Fruit fly (Drosophila melanogaster) whole organism, embryonic: ENCODE measurements around the gene CG31650.

Source experiments
- Aef1 ChIP-seq: fragments of 200-800 bp; sonication (Bioruptor generic); IDR thresholded peaks from 3 replicates; pipeline ENCODE4 v1.3.6; 2022; ENCODE audit warnings: missing biosample characterization, missing genetic modification characterization
- Awh ChIP-seq: fragments of 200-800 bp; sonication (Bioruptor generic); IDR thresholded peaks from 2 replicates; pipeline ENCODE4, ENCODE4 v1.3.6; 2022; ENCODE audit warnings: missing biosample characterization, missing genetic modification characterization
- Blimp-1 ChIP-seq: fragments of 200-800 bp; sonication (Bioruptor generic); optimal IDR thresholded peaks from 3 replicates; lab custom pipeline; 2018; ENCODE audit warnings: missing biosample characterization, missing genetic modification characterization, mild to moderate bottlenecking, moderate library complexity, missing genetic modification reagents
- Bteb2 ChIP-seq: fragments of 200-800 bp; sonication (Bioruptor generic); optimal IDR thresholded peaks from 2 replicates; lab custom pipeline; 2016; ENCODE audit warnings: missing biosample characterization, missing genetic modification characterization
- CG11247 ChIP-seq: fragments of 200-800 bp; sonication (Bioruptor generic); IDR thresholded peaks from 2 replicates; pipeline ENCODE4 v1.3.6; 2022; ENCODE audit warnings: missing biosample characterization, missing genetic modification characterization
- CG11723 ChIP-seq: fragments of 200-800 bp; sonication (Bioruptor generic); optimal IDR thresholded peaks from 2 replicates; lab custom pipeline; 2017; ENCODE audit warnings: missing biosample characterization, mild to moderate bottlenecking, missing genetic modification characterization
- CG12219 ChIP-seq: fragments of 200-800 bp; sonication (Bioruptor generic); optimal IDR thresholded peaks from 3 replicates; lab custom pipeline; 2018; ENCODE audit warnings: missing biosample characterization, mild to moderate bottlenecking, missing genetic modification characterization
- CG13287 ChIP-seq: fragments of 200-800 bp; sonication (Bioruptor generic); IDR thresholded peaks from 2 replicates; pipeline ENCODE4 v1.3.6; 2022; ENCODE audit warnings: missing biosample characterization, missing genetic modification characterization; ENCODE audit not compliant: partially characterized antibody
- CG1529 ChIP-seq: fragments of 200-800 bp; sonication (Bioruptor generic); optimal IDR thresholded peaks from 3 replicates; lab custom pipeline; 2018; ENCODE audit warnings: missing biosample characterization, missing genetic modification characterization
- CG16815 ChIP-seq: fragments of 200-800 bp; sonication (Bioruptor generic); optimal IDR thresholded peaks from 3 replicates; lab custom pipeline; 2017; ENCODE audit warnings: missing biosample characterization, mild to moderate bottlenecking, missing genetic modification characterization
- CG18476 ChIP-seq: fragments of 200-800 bp; sonication (Bioruptor generic); optimal IDR thresholded peaks from 2 replicates; lab custom pipeline; 2016; ENCODE audit warnings: missing biosample characterization, mild to moderate bottlenecking, missing genetic modification characterization
- CG18764 ChIP-seq: fragments of 200-800 bp; sonication (Bioruptor generic); optimal IDR thresholded peaks from 3 replicates; lab custom pipeline; 2016; ENCODE audit warnings: missing biosample characterization, missing genetic modification characterization
- CG31388 ChIP-seq: fragments of 200-800 bp; sonication (Bioruptor generic); optimal IDR thresholded peaks from 2 replicates; lab custom pipeline; 2016; ENCODE audit warnings: missing biosample characterization, missing genetic modification characterization
- CG32532 ChIP-seq: fragments of 200-800 bp; sonication (Bioruptor generic); IDR thresholded peaks from 2 replicates; pipeline ENCODE4 v1.3.6; 2022; ENCODE audit warnings: missing biosample characterization, missing genetic modification characterization
- CG34376 ChIP-seq: fragments of 200-800 bp; sonication (Bioruptor generic); optimal IDR thresholded peaks from 2 replicates; lab custom pipeline; 2018; ENCODE audit warnings: missing biosample characterization, mild to moderate bottlenecking, missing genetic modification characterization
- CG7271 ChIP-seq: fragments of 200-800 bp; sonication (Bioruptor generic); optimal IDR thresholded peaks from 2 replicates; lab custom pipeline; 2018; ENCODE audit warnings: missing biosample characterization, mild to moderate bottlenecking, missing genetic modification characterization, moderate library complexity
- CG8290 ChIP-seq, 3 experiments: fragments of 200-800 bp; sonication (Bioruptor generic); optimal IDR thresholded peaks; 2 replicates each; lab custom pipeline; 2016 to 2019; ENCODE audit warnings: missing biosample characterization in 3 of 3, missing genetic modification characterization in 3 of 3, mild to moderate bottlenecking in 2 of 3, moderate library complexity in 1 of 3
- CG8924 ChIP-seq: fragments of 200-800 bp; optimal IDR thresholded peaks from 3 replicates; lab custom pipeline; 2019; ENCODE audit warnings: missing biosample characterization, mild to moderate bottlenecking, missing genetic modification characterization, moderate library complexity
- CG9215 ChIP-seq: fragments of 200-800 bp; sonication (Bioruptor generic); IDR thresholded peaks from 2 replicates; pipeline ENCODE4 v1.3.6; 2022; ENCODE audit warnings: missing biosample characterization, missing genetic modification characterization
- CG9817 ChIP-seq: fragments of 200-800 bp; sonication (Bioruptor generic); optimal IDR thresholded peaks from 2 replicates; lab custom pipeline; 2018; ENCODE audit warnings: missing biosample characterization, mild to moderate bottlenecking, missing genetic modification characterization, moderate library complexity
- D19A ChIP-seq: fragments of 200-800 bp; optimal IDR thresholded peaks from 3 replicates; lab custom pipeline; 2019; ENCODE audit warnings: missing biosample characterization, mild to moderate bottlenecking, missing genetic modification characterization, moderate library complexity
- Elba2 ChIP-seq: fragments of 200-800 bp; sonication (Bioruptor generic); optimal IDR thresholded peaks from 3 replicates; lab custom pipeline; 2016; ENCODE audit warnings: missing biosample characterization, missing genetic modification characterization
- Fer2 ChIP-seq: fragments of 200-800 bp; sonication (Bioruptor generic); optimal IDR thresholded peaks from 2 replicates; lab custom pipeline; 2018; ENCODE audit warnings: missing biosample characterization, mild to moderate bottlenecking, missing genetic modification characterization, moderate library complexity
- HHEX ChIP-seq: fragments of 200-800 bp; sonication (Bioruptor generic); optimal IDR thresholded peaks from 3 replicates; lab custom pipeline; 2017; ENCODE audit warnings: missing biosample characterization, mild to moderate bottlenecking, missing genetic modification characterization, missing genetic modification reagents
- Hr78 ChIP-seq, 2 experiments: fragments of 200-800 bp in 1 of 2; fragments of >200 bp in 1 of 2; sonication (Bioruptor generic) in 1 of 2; optimal IDR thresholded peaks; 2 replicates each; lab custom pipeline; 2017 to 2019; ENCODE audit warnings: missing biosample characterization in 2 of 2, missing genetic modification characterization in 2 of 2, mild to moderate bottlenecking in 1 of 2, moderate library complexity in 1 of 2
- Mad ChIP-seq: fragments of 200-800 bp; sonication (Bioruptor generic); optimal IDR thresholded peaks from 2 replicates; lab custom pipeline; 2016; ENCODE audit warnings: missing biosample characterization, missing genetic modification characterization
- NFAT ChIP-seq: fragments of 200-800 bp; sonication (Bioruptor generic); IDR thresholded peaks from 2 replicates; pipeline ENCODE4 v1.3.6; 2022; ENCODE audit warnings: missing biosample characterization, missing genetic modification characterization
- NfI ChIP-seq: fragments of 200-800 bp; sonication (Bioruptor generic); optimal IDR thresholded peaks from 3 replicates; lab custom pipeline; 2018; ENCODE audit warnings: missing biosample characterization, mild to moderate bottlenecking, missing genetic modification characterization, moderate library complexity
- Rx ChIP-seq: fragments of 200-800 bp; sonication (Bioruptor generic); IDR thresholded peaks from 2 replicates; pipeline ENCODE4 v1.3.6; 2022; ENCODE audit warnings: missing biosample characterization, missing genetic modification characterization
- br ChIP-seq: fragments of >200 bp; optimal IDR thresholded peaks from 2 replicates; lab custom pipeline; 2017
- cato ChIP-seq: fragments of 200-800 bp; sonication (Bioruptor generic); optimal IDR thresholded peaks from 2 replicates; lab custom pipeline; 2016; ENCODE audit warnings: missing biosample characterization, missing genetic modification characterization, borderline replicate concordance
- chif ChIP-seq, 2 experiments: fragments of 200-800 bp; sonication (Bioruptor generic); optimal IDR thresholded peaks; 3 replicates each; lab custom pipeline; 2016; ENCODE audit warnings: missing biosample characterization in 2 of 2, missing genetic modification characterization in 2 of 2
- crp ChIP-seq, 2 experiments: fragments of 200-800 bp; sonication (Bioruptor generic); optimal IDR thresholded peaks; 2 replicates in 1 of 2; 3 replicates in 1 of 2; lab custom pipeline; 2017; ENCODE audit warnings: missing biosample characterization in 2 of 2, missing genetic modification characterization in 2 of 2, mild to moderate bottlenecking in 1 of 2, moderate library complexity in 1 of 2
- cwo ChIP-seq: fragments of 200-800 bp; sonication (Bioruptor generic); optimal IDR thresholded peaks from 3 replicates; lab custom pipeline; 2017; ENCODE audit warnings: missing biosample characterization, missing genetic modification characterization, mild to moderate bottlenecking, moderate library complexity, missing genetic modification reagents
- emc ChIP-seq: fragments of 200-800 bp; sonication (Bioruptor generic); optimal IDR thresholded peaks from 2 replicates; lab custom pipeline; 2016; ENCODE audit warnings: missing biosample characterization, missing genetic modification characterization
- fu2 ChIP-seq: fragments of 200-800 bp; sonication (Bioruptor generic); optimal IDR thresholded peaks from 2 replicates; lab custom pipeline; 2016; ENCODE audit warnings: missing biosample characterization, missing genetic modification characterization
- hbn ChIP-seq: fragments of 200-800 bp; sonication (Bioruptor generic); IDR thresholded peaks from 2 replicates; pipeline ENCODE4 v1.3.6; 2022; ENCODE audit warnings: missing biosample characterization, missing genetic modification characterization; ENCODE audit not compliant: partially characterized antibody
- hkb ChIP-seq, 2 experiments: fragments of 200-800 bp in 1 of 2; fragments of >200 bp in 1 of 2; sonication (Bioruptor generic) in 1 of 2; IDR thresholded peaks in 1 of 2; optimal IDR thresholded peaks in 1 of 2; 2 replicates each; pipeline versions ENCODE4 v1.3.6 to Lab custom; 2017 to 2022; ENCODE audit warnings: missing biosample characterization in 1 of 2, missing genetic modification characterization in 1 of 2
- inv ChIP-seq: fragments of 200-800 bp; sonication (Bioruptor generic); IDR thresholded peaks from 2 replicates; pipeline ENCODE4 v1.3.6; 2022; ENCODE audit warnings: missing biosample characterization, missing genetic modification characterization; ENCODE audit not compliant: partially characterized antibody
- jing ChIP-seq: fragments of 200-800 bp; sonication (Bioruptor generic); optimal IDR thresholded peaks from 2 replicates; lab custom pipeline; 2018; ENCODE audit warnings: missing biosample characterization, mild to moderate bottlenecking, missing genetic modification characterization
- kah ChIP-seq: fragments of 200-800 bp; sonication (Bioruptor generic); optimal IDR thresholded peaks from 2 replicates; lab custom pipeline; 2018; ENCODE audit warnings: missing biosample characterization, mild to moderate bottlenecking, missing genetic modification characterization
- ken ChIP-seq: fragments of 200-800 bp; sonication (Bioruptor generic); IDR thresholded peaks from 3 replicates; pipeline ENCODE4 v1.3.6; 2022; ENCODE audit warnings: missing biosample characterization, missing genetic modification characterization
- kni ChIP-seq: fragments of 200-800 bp; sonication (Bioruptor generic); optimal IDR thresholded peaks from 3 replicates; lab custom pipeline; 2017; ENCODE audit warnings: mild to moderate bottlenecking, missing biosample characterization, missing genetic modification reagents, missing genetic modification characterization
- odd ChIP-seq: fragments of 200-800 bp; sonication (Bioruptor generic); optimal IDR thresholded peaks from 2 replicates; lab custom pipeline; 2017; ENCODE audit warnings: missing biosample characterization, mild to moderate bottlenecking, missing genetic modification characterization
- otp ChIP-seq: fragments of 200-800 bp; sonication (Bioruptor generic); IDR thresholded peaks from 3 replicates; pipeline ENCODE4, ENCODE4 v1.3.6; 2022; ENCODE audit warnings: missing biosample characterization, missing genetic modification characterization
- pfk ChIP-seq: fragments of 200-800 bp; sonication (Bioruptor generic); optimal IDR thresholded peaks from 2 replicates; lab custom pipeline; 2018; ENCODE audit warnings: missing biosample characterization, mild to moderate bottlenecking, missing genetic modification characterization, moderate library complexity
- rib ChIP-seq: fragments of 200-800 bp; sonication (Bioruptor generic); IDR thresholded peaks from 2 replicates; pipeline ENCODE4 v1.3.6; 2022; ENCODE audit warnings: missing biosample characterization, missing genetic modification characterization
- tin ChIP-seq: fragments of 200-800 bp; sonication (Bioruptor generic); optimal IDR thresholded peaks from 3 replicates; lab custom pipeline; 2016; ENCODE audit warnings: missing biosample characterization, missing genetic modification characterization

Gene CG31650

dm6 chr2L:5000919-5001581 lies 43.5 kb downstream of the CG31650 start (continued):
- TF ChIP-seq Fer2 (tag; lab: Kevin White, UChicago) (no peak), odd (no peak), CG11723 (GFP tag; lab: Kevin White, UChicago) (no peak), cato (GFP tag; lab: Kevin White, UChicago) (no peak), Rx (GFP tag; lab: Robert Waterston, UW) (peak; percentile 76), inv (GFP tag; lab: Robert Waterston, UW) (0 out of 2 replicates have a peak, but pooled peaks have one; percentile 10), CG16815 (GFP tag; lab: Kevin White, UChicago) (no peak), CG13287 (GFP tag; lab: Robert Waterston, UW) (peak; percentile 49; the same call in 1 of the 2 replicates), Elba2 (GFP tag; lab: Kevin White, UChicago) (no peak), jing (no peak), HHEX (GFP tag; lab: Kevin White, UChicago) (no peak), Blimp-1 (GFP tag; lab: Kevin White, UChicago) (peak; percentile 48), pfk (GFP tag; lab: Kevin White, UChicago) (no peak), Aef1 (GFP tag; lab: Robert Waterston, UW) (peak; percentile 28), CG7271 (no peak), CG12219 (GFP tag; lab: Kevin White, UChicago) (no peak), CG1529 (no peak), CG31388 (GFP tag; lab: Kevin White, UChicago) (no peak), CG11247 (no peak), CG9215 (GFP tag; lab: Robert Waterston, UW) (no peak; the same call in 1 of the 2 replicates), crp (GFP tag; optimal IDR thresholded peaks at IDR 0.05; lab: Kevin White, UChicago) (no peak), CG8290 (GFP tag; optimal IDR thresholded peaks at IDR 0.05; lab: Kevin White, UChicago) (peak; percentile 89), CG8290 (tag; optimal IDR thresholded peaks at IDR 0.05; lab: Kevin White, UChicago) (peak; percentile 2 to 81), CG9817 (tag; lab: Kevin White, UChicago) (no peak), tin (GFP tag; lab: Kevin White, UChicago) (no peak), emc (GFP tag; lab: Kevin White, UChicago) (no peak), Mad (GFP tag; lab: Kevin White, UChicago) (no peak), hkb (optimal IDR thresholded peaks at IDR 0.05; lab: Kevin White, UChicago) (peak; percentile 41), hkb (GFP tag; IDR thresholded peaks at IDR 0.05; lab: Robert Waterston, UW) (no peak), NfI (GFP tag; lab: Kevin White, UChicago) (no peak), CG8924 (tag; lab: Kevin White, UChicago) (no peak), D19A (tag; lab: Kevin White, UChicago) (no peak), kah (GFP tag; lab: Kevin White, UChicago) (no peak), NFAT (GFP tag; lab: Robert Waterston, UW) (peak; percentile 35), br (lab: Kevin White, UChicago) (no peak), hbn (GFP tag; lab: Robert Waterston, UW) (no peak), Awh (GFP tag; lab: Robert Waterston, UW) (peak; percentile 8; the same call in 1 of the 2 replicates), CG34376 (GFP tag; lab: Kevin White, UChicago) (no peak), ken (GFP tag; lab: Robert Waterston, UW) (peak; percentile 28; the same call in 1 of the 3 replicates), CG32532 (GFP tag; lab: Robert Waterston, UW) (peak; percentile 50), chif (GFP tag; optimal IDR thresholded peaks at IDR 0.05; lab: Kevin White, UChicago) (no peak), CG18476 (no peak), rib (GFP tag; lab: Robert Waterston, UW) (peak; percentile 84), cwo (GFP tag; lab: Kevin White, UChicago) (no peak), Bteb2 (no peak), fu2 (GFP tag; lab: Kevin White, UChicago) (no peak), Hr78 (GFP tag; optimal IDR thresholded peaks at IDR 0.05; lab: Kevin White, UChicago) (peak in 1 of 2 experiments; percentile 71), kni (GFP tag; lab: Kevin White, UChicago) (peak; percentile 10), CG18764 (GFP tag; lab: Kevin White, UChicago) (no peak), otp (GFP tag; lab: Robert Waterston, UW) (peak; percentile 65; the same call in 2 of the 3 replicates)
